Worm (Caenorhabditis elegans): Measurements from ENCODE around the gene srh-89.
"Not testable (repeated sequence)": the region's sequence is repeated elsewhere in the genome, so short reads cannot be mapped to it uniquely, and the experiment has no call there.

ce11 chrV:7511465-7511864, 46.9 kb upstream of the srh-89 start, which contains the start of gene nhr-171:
- not testable (repeated sequence) for TF ChIP-seq F37D6.2 (tag; optimal IDR thresholded peaks at IDR 0.05); nhr-25 (tag; optimal IDR thresholded peaks at IDR 0.05; ENCODE audit: borderline replicate concordance, insufficient read depth); nhr-42 (GFP tag; IDR thresholded peaks at IDR 0.05)
